Worm (Caenorhabditis elegans) whole organism, L4/young adult: ENCODE data around the gene fah-1.

Experiments used
- W03F9.2 ChIP-seq: fragments of 150-350 bp; optimal IDR thresholded peaks from 2 replicates; lab custom pipeline; 2014; ENCODE audit warnings: missing biosample characterization, missing genetic modification characterization
- dao-5 ChIP-seq: sonication (generic microtip); optimal IDR thresholded peaks from 2 replicates; lab custom pipeline; 2016; ENCODE audit warnings: missing genotype, missing genetic modification characterization, moderate library complexity, missing compliant biosample characterization
- him-1 ChIP-seq: sonication (generic microtip); optimal IDR thresholded peaks from 2 replicates; lab custom pipeline; 2016; ENCODE audit warnings: missing genotype, missing genetic modification reagents, missing genetic modification characterization, missing compliant biosample characterization

ce11 chrX:6435812-6436211 is 12.9 kb downstream of the fah-1 start:
- no peak for TF ChIP-seq dao-5 (tag; lab: Kevin White, UChicago)
- TF ChIP-seq him-1 (tag; lab: Kevin White, UChicago), result no peak
- TF ChIP-seq W03F9.2 (tag; lab: Kevin White, UChicago), result no peak
